Fruit fly (Drosophila melanogaster) whole organism, pupa: ENCODE measurements around the gene Wdfy2.

Experiments
- CG10348 ChIP-seq: fragments of 200-800 bp; sonication (Bioruptor generic); IDR thresholded peaks from 2 replicates; pipeline ENCODE4 v1.3.6; 2022; ENCODE audit warnings: missing biosample characterization, missing genetic modification characterization
- CG12605 ChIP-seq: fragments of 200-800 bp; sonication (Bioruptor generic); IDR thresholded peaks from 2 replicates; pipeline ENCODE4 v1.3.6; 2022; ENCODE audit warnings: missing biosample characterization, missing genetic modification characterization
- CG13204 ChIP-seq: fragments of 200-800 bp; sonication (Bioruptor generic); optimal IDR thresholded peaks from 2 replicates; lab custom pipeline; 2018; ENCODE audit warnings: missing biosample characterization, mild to moderate bottlenecking, missing genetic modification characterization, moderate library complexity
- CG14655 ChIP-seq: fragments of 200-800 bp; sonication (Bioruptor generic); optimal IDR thresholded peaks from 3 replicates; lab custom pipeline; 2017; ENCODE audit warnings: mild to moderate bottlenecking, missing biosample characterization, missing genetic modification reagents, missing genetic modification characterization
- CG15710 ChIP-seq: fragments of 200-800 bp; sonication (Bioruptor generic); optimal IDR thresholded peaks from 2 replicates; lab custom pipeline; 2018; ENCODE audit warnings: missing biosample characterization, mild to moderate bottlenecking, missing genetic modification characterization, moderate library complexity
- CG17806 ChIP-seq: fragments of 200-800 bp; sonication (Bioruptor generic); optimal IDR thresholded peaks from 2 replicates; lab custom pipeline; 2018; ENCODE audit warnings: missing biosample characterization, mild to moderate bottlenecking, missing genetic modification characterization, moderate library complexity
- CG32121 ChIP-seq: fragments of 200-800 bp; sonication (Bioruptor generic); IDR thresholded peaks from 2 replicates; pipeline ENCODE4 v1.3.6; 2022; ENCODE audit warnings: missing biosample characterization, missing genetic modification characterization
- CG34367 ChIP-seq: fragments of 200-800 bp; sonication (Bioruptor generic); optimal IDR thresholded peaks from 2 replicates; lab custom pipeline; 2018; ENCODE audit warnings: missing biosample characterization, mild to moderate bottlenecking, missing genetic modification characterization
- CG4496 ChIP-seq: fragments of 200-800 bp; sonication (Bioruptor generic); IDR thresholded peaks from 3 replicates; pipeline ENCODE4 v1.3.6; 2022; ENCODE audit warnings: missing biosample characterization, missing genetic modification characterization
- CG8159 ChIP-seq: fragments of 200-800 bp; sonication (Bioruptor generic); optimal IDR thresholded peaks from 3 replicates; lab custom pipeline; 2018; ENCODE audit warnings: missing biosample characterization, mild to moderate bottlenecking, missing genetic modification characterization, moderate library complexity
- CG8301 ChIP-seq: fragments of 200-800 bp; sonication (Bioruptor generic); optimal IDR thresholded peaks from 2 replicates; lab custom pipeline; 2018; ENCODE audit warnings: missing biosample characterization, mild to moderate bottlenecking, missing genetic modification characterization
- CG9948 ChIP-seq: fragments of 200-800 bp; sonication (Bioruptor generic); optimal IDR thresholded peaks from 2 replicates; lab custom pipeline; 2018; ENCODE audit warnings: missing biosample characterization, mild to moderate bottlenecking, missing genetic modification characterization, moderate library complexity
- D1 ChIP-seq: fragments of 200-800 bp; sonication (Bioruptor generic); optimal IDR thresholded peaks from 2 replicates; lab custom pipeline; 2018; ENCODE audit warnings: missing biosample characterization, mild to moderate bottlenecking, missing genetic modification characterization, moderate library complexity
- EcR ChIP-seq: fragments of 200-800 bp; sonication (Bioruptor generic); optimal IDR thresholded peaks from 3 replicates; lab custom pipeline; 2019; ENCODE audit warnings: missing biosample characterization, missing genetic modification characterization, mild to moderate bottlenecking, moderate library complexity, missing genetic modification reagents
- Ets98B ChIP-seq: fragments of 200-800 bp; sonication (Bioruptor generic); IDR thresholded peaks from 2 replicates; pipeline ENCODE4 v1.3.6; 2022; ENCODE audit warnings: missing biosample characterization, missing genetic modification characterization
- Pif1A ChIP-seq: fragments of 200-800 bp; sonication (Bioruptor generic); optimal IDR thresholded peaks from 3 replicates; lab custom pipeline; 2016; ENCODE audit warnings: missing biosample characterization, missing genetic modification characterization
- Pif1B ChIP-seq: fragments of 200-800 bp; sonication (Bioruptor generic); optimal IDR thresholded peaks from 3 replicates; lab custom pipeline; 2016; ENCODE audit warnings: missing biosample characterization, missing genetic modification characterization
- Snoo ChIP-seq: fragments of 200-800 bp; sonication (Bioruptor generic); optimal IDR thresholded peaks from 3 replicates; lab custom pipeline; 2017; ENCODE audit warnings: missing biosample characterization, mild to moderate bottlenecking, missing genetic modification characterization, inconsistent platforms
- fd96Ca ChIP-seq: fragments of 200-800 bp; sonication (Bioruptor generic); IDR thresholded peaks from 3 replicates; pipeline ENCODE4 v1.3.6; 2022; ENCODE audit warnings: missing biosample characterization, missing genetic modification characterization
- gl ChIP-seq: fragments of 200-800 bp; sonication (Bioruptor generic); optimal IDR thresholded peaks from 2 replicates; lab custom pipeline; 2018; ENCODE audit warnings: missing biosample characterization, mild to moderate bottlenecking, missing genetic modification characterization
- rn ChIP-seq: fragments of 200-800 bp; sonication (Bioruptor generic); IDR thresholded peaks from 2 replicates; pipeline ENCODE4 v1.3.6; 2022; ENCODE audit warnings: missing biosample characterization, missing genetic modification characterization

Gene Wdfy2

dm6 chr2L:10437317-10437716, 14.2 kb downstream of the Wdfy2 start, which contains the start of gene STUB1:
STUB1 (plus strand) TSS chr2L:10437548.
- TF ChIP-seq CG15710 (tag; lab: Kevin White, UChicago) (no peak), CG8159 (no peak), CG34367 (no peak), D1 (tag; lab: Kevin White, UChicago) (no peak), CG14655 (GFP tag; lab: Kevin White, UChicago) (no peak), Snoo (tag; lab: Kevin White, UChicago) (no peak), rn (GFP tag; lab: Robert Waterston, UW) (no peak), gl (tag; lab: Kevin White, UChicago) (no peak), CG32121 (GFP tag; lab: Robert Waterston, UW) (no peak), Ets98B (GFP tag; lab: Robert Waterston, UW) (no peak), CG8301 (no peak), CG12605 (GFP tag; lab: Robert Waterston, UW) (no peak), Pif1B (GFP tag; lab: Kevin White, UChicago) (no peak), CG4496 (GFP tag; lab: Robert Waterston, UW) (no peak)
- TF ChIP-seq, all 21 proteins: peak for 0

- no peak for TF ChIP-seq CG32121 (GFP tag; lab: Robert Waterston, UW)
- no peak for TF ChIP-seq Pif1B (GFP tag; lab: Kevin White, UChicago)
- no peak for TF ChIP-seq Pif1A (GFP tag; lab: Kevin White, UChicago)
- no peak for TF ChIP-seq CG13204 (GFP tag; lab: Kevin White, UChicago)
- TF ChIP-seq CG17806 (tag; lab: Kevin White, UChicago): no peak
- TF ChIP-seq Snoo (tag; lab: Kevin White, UChicago): no peak
- TF ChIP-seq rn (GFP tag; lab: Robert Waterston, UW): no peak
- TF ChIP-seq gl (tag; lab: Kevin White, UChicago): no peak
- TF ChIP-seq CG8301: no peak
- TF ChIP-seq Ets98B (GFP tag; lab: Robert Waterston, UW): no peak
- no peak for TF ChIP-seq fd96Ca (GFP tag; lab: Robert Waterston, UW)
- no peak for TF ChIP-seq CG12605 (GFP tag; lab: Robert Waterston, UW)
- TF ChIP-seq D1 (tag; lab: Kevin White, UChicago): no peak
- TF ChIP-seq CG15710 (tag; lab: Kevin White, UChicago): no peak
- TF ChIP-seq CG14655 (GFP tag; lab: Kevin White, UChicago): no peak
- no peak for TF ChIP-seq CG10348 (GFP tag; lab: Robert Waterston, UW)
- TF ChIP-seq EcR (GFP tag; lab: Kevin White, UChicago): no peak
- no peak for TF ChIP-seq CG9948 (tag; lab: Kevin White, UChicago)
- TF ChIP-seq CG4496 (GFP tag; lab: Robert Waterston, UW): no peak
These were observed 16.1 kb downstream of the Wdfy2 start, which contains the start of gene Nse4 for dm6 chr2L:10439174-10439573. Nse4 (plus strand) TSS chr2L:10439440.

dm6 chr2L:10442048-10442790, 19.1 kb downstream of the Wdfy2 start, which contains the start of gene loh:
loh (plus strand) TSS chr2L:10442534.
- TF ChIP-seq Snoo (tag; lab: Kevin White, UChicago): peak; percentile 41
- no peak for TF ChIP-seq CG9948 (tag; lab: Kevin White, UChicago)
- TF ChIP-seq CG10348 (GFP tag; lab: Robert Waterston, UW): no peak
- TF ChIP-seq CG12605 (GFP tag; lab: Robert Waterston, UW): no peak
- no peak for TF ChIP-seq CG8301
- no peak for TF ChIP-seq CG34367
- TF ChIP-seq fd96Ca (GFP tag; lab: Robert Waterston, UW): no peak
- TF ChIP-seq CG13204 (GFP tag; lab: Kevin White, UChicago): no peak
- TF ChIP-seq, all 21 proteins: peak for 1

dm6 chr2L:10452296-10452695, 29.2 kb downstream of the Wdfy2 start, which contains the start of gene ppk10:
ppk10 (minus strand) TSS chr2L:10452396.
- TF ChIP-seq CG34367 (no peak), CG13204 (GFP tag; lab: Kevin White, UChicago) (no peak), Pif1A (GFP tag; lab: Kevin White, UChicago) (no peak)
- TF ChIP-seq, all 21 proteins: peak for 0

- no peak for TF ChIP-seq CG10348 (GFP tag; lab: Robert Waterston, UW)
- TF ChIP-seq Pif1A (GFP tag; lab: Kevin White, UChicago): no peak
- no peak for TF ChIP-seq CG9948 (tag; lab: Kevin White, UChicago)
- no peak for TF ChIP-seq CG8301
- TF ChIP-seq CG34367: no peak
- TF ChIP-seq D1 (tag; lab: Kevin White, UChicago): no peak
- no peak for TF ChIP-seq CG12605 (GFP tag; lab: Robert Waterston, UW)
- TF ChIP-seq rn (GFP tag; lab: Robert Waterston, UW): no peak
- TF ChIP-seq CG14655 (GFP tag; lab: Kevin White, UChicago): no peak
- TF ChIP-seq CG8159: no peak
These were observed 32.9 kb downstream of the Wdfy2 start for dm6 chr2L:10455944-10456520.
